Worm (Caenorhabditis elegans) whole organism, midembryonic: ENCODE measurements around the gene T04H1.13.

Source experiments
- cog-1 ChIP-seq: sonication (generic microtip); optimal IDR thresholded peaks from 2 replicates; lab custom pipeline; 2016; ENCODE audit warnings: missing genetic modification characterization, missing compliant biosample characterization
- ref-1 ChIP-seq: fragments of 200-800 bp; sonication (Bioruptor generic); conservative IDR thresholded peaks from 2 replicates; pipeline ENCODE4 v1.3.6; 2022; ENCODE audit warnings: missing genetic modification reagents, missing genetic modification characterization, missing compliant biosample characterization
- ztf-23 ChIP-seq: fragments of 200-800 bp; sonication (Bioruptor generic); IDR thresholded peaks from 2 replicates; pipeline ENCODE4 v1.3.6; 2022; ENCODE audit warnings: missing genetic modification reagents, missing genetic modification characterization, missing compliant biosample characterization
- ztf-29 ChIP-seq: fragments of 200-800 bp; sonication (Bioruptor generic); IDR thresholded peaks from 2 replicates; pipeline ENCODE4 v1.3.6; 2022; ENCODE audit warnings: missing genetic modification reagents, missing genetic modification characterization, missing compliant biosample characterization

DNA sequence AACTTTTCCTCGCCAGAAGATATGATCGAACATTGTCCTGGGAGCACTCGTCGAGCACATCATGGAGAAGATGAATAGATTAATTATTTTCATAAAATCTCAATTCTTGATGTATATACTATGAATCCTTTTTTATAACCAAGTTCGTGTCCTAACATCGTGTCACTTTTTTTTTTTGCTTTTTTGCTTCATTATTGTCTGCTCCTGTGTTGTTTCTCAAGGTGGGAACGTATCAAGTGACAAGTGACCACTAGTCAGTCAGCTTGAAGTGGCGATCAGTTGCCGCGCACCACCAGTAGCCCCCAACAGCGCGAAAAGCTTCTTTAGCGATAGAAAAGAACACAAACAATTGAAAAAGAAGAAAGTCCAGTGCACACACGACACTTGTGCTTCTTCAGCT, 7.4 kb upstream of the T04H1.13 start, which contains the start of gene lrx-1:
- TF ChIP-seq ztf-29 (no peak), ztf-23 (no peak), cog-1 (tag; lab: Kevin White, UChicago) (no peak), ref-1 (GFP tag; lab: Robert Waterston, UW) (no peak)
